Fruit fly (Drosophila melanogaster) Kc167 (cell line): ENCODE measurements around the gene CG7017.

Source experiments
- Myc ChIP-seq: fragments of >200 bp; optimal IDR thresholded peaks from 2 replicates; lab custom pipeline; 2017; ENCODE audit warnings: missing external identifiers
- Sin3A ChIP-seq: fragments of >200 bp; optimal IDR thresholded peaks from 2 replicates; lab custom pipeline; 2018; ENCODE audit warnings: missing external identifiers
- h ChIP-seq: fragments of >200 bp; optimal IDR thresholded peaks from 3 replicates; lab custom pipeline; 2018; ENCODE audit warnings: missing external identifiers
- insv ChIP-seq: fragments of >200 bp; optimal IDR thresholded peaks from 3 replicates; lab custom pipeline; 2018; ENCODE audit warnings: missing external identifiers
- psq ChIP-seq: fragments of >200 bp; optimal IDR thresholded peaks from 2 replicates; lab custom pipeline; 2017; ENCODE audit warnings: missing external identifiers
- ttk ChIP-seq: sonication (Bioruptor generic); optimal IDR thresholded peaks from 2 replicates; lab custom pipeline; 2017; ENCODE audit warnings: missing external identifiers

- TF ChIP-seq Sin3A = no peak
- no peak for TF ChIP-seq ttk
- TF ChIP-seq psq (lab: Kevin White, UChicago) = no peak
- no peak for TF ChIP-seq h (lab: Kevin White, UChicago)
- TF ChIP-seq insv = no peak
- no peak for TF ChIP-seq Myc (lab: Kevin White, UChicago)
These were observed 14.7 kb downstream of the CG7017 start for dm6 chr3L:20197213-20197612.
